Fruit fly (Drosophila melanogaster) whole organism, pupa: Measurements from ENCODE around the gene aru.

Source experiments
- CG10348 ChIP-seq: fragments of 200-800 bp; sonication (Bioruptor generic); IDR thresholded peaks from 2 replicates; pipeline ENCODE4 v1.3.6; 2022; ENCODE audit warnings: missing biosample characterization, missing genetic modification characterization
- CG12605 ChIP-seq: fragments of 200-800 bp; sonication (Bioruptor generic); IDR thresholded peaks from 2 replicates; pipeline ENCODE4 v1.3.6; 2022; ENCODE audit warnings: missing biosample characterization, missing genetic modification characterization
- CG13204 ChIP-seq: fragments of 200-800 bp; sonication (Bioruptor generic); optimal IDR thresholded peaks from 2 replicates; lab custom pipeline; 2018; ENCODE audit warnings: missing biosample characterization, mild to moderate bottlenecking, missing genetic modification characterization, moderate library complexity
- CG14655 ChIP-seq: fragments of 200-800 bp; sonication (Bioruptor generic); optimal IDR thresholded peaks from 3 replicates; lab custom pipeline; 2017; ENCODE audit warnings: mild to moderate bottlenecking, missing biosample characterization, missing genetic modification reagents, missing genetic modification characterization
- CG15710 ChIP-seq: fragments of 200-800 bp; sonication (Bioruptor generic); optimal IDR thresholded peaks from 2 replicates; lab custom pipeline; 2018; ENCODE audit warnings: missing biosample characterization, mild to moderate bottlenecking, missing genetic modification characterization, moderate library complexity
- CG17806 ChIP-seq: fragments of 200-800 bp; sonication (Bioruptor generic); optimal IDR thresholded peaks from 2 replicates; lab custom pipeline; 2018; ENCODE audit warnings: missing biosample characterization, mild to moderate bottlenecking, missing genetic modification characterization, moderate library complexity
- CG32121 ChIP-seq: fragments of 200-800 bp; sonication (Bioruptor generic); IDR thresholded peaks from 2 replicates; pipeline ENCODE4 v1.3.6; 2022; ENCODE audit warnings: missing biosample characterization, missing genetic modification characterization
- CG34367 ChIP-seq: fragments of 200-800 bp; sonication (Bioruptor generic); optimal IDR thresholded peaks from 2 replicates; lab custom pipeline; 2018; ENCODE audit warnings: missing biosample characterization, mild to moderate bottlenecking, missing genetic modification characterization
- CG4496 ChIP-seq: fragments of 200-800 bp; sonication (Bioruptor generic); IDR thresholded peaks from 3 replicates; pipeline ENCODE4 v1.3.6; 2022; ENCODE audit warnings: missing biosample characterization, missing genetic modification characterization
- CG8159 ChIP-seq: fragments of 200-800 bp; sonication (Bioruptor generic); optimal IDR thresholded peaks from 3 replicates; lab custom pipeline; 2018; ENCODE audit warnings: missing biosample characterization, mild to moderate bottlenecking, missing genetic modification characterization, moderate library complexity
- CG8301 ChIP-seq: fragments of 200-800 bp; sonication (Bioruptor generic); optimal IDR thresholded peaks from 2 replicates; lab custom pipeline; 2018; ENCODE audit warnings: missing biosample characterization, mild to moderate bottlenecking, missing genetic modification characterization
- CG9948 ChIP-seq: fragments of 200-800 bp; sonication (Bioruptor generic); optimal IDR thresholded peaks from 2 replicates; lab custom pipeline; 2018; ENCODE audit warnings: missing biosample characterization, mild to moderate bottlenecking, missing genetic modification characterization, moderate library complexity
- D1 ChIP-seq: fragments of 200-800 bp; sonication (Bioruptor generic); optimal IDR thresholded peaks from 2 replicates; lab custom pipeline; 2018; ENCODE audit warnings: missing biosample characterization, mild to moderate bottlenecking, missing genetic modification characterization, moderate library complexity
- EcR ChIP-seq: fragments of 200-800 bp; sonication (Bioruptor generic); optimal IDR thresholded peaks from 3 replicates; lab custom pipeline; 2019; ENCODE audit warnings: missing biosample characterization, missing genetic modification characterization, mild to moderate bottlenecking, moderate library complexity, missing genetic modification reagents
- Ets98B ChIP-seq: fragments of 200-800 bp; sonication (Bioruptor generic); IDR thresholded peaks from 2 replicates; pipeline ENCODE4 v1.3.6; 2022; ENCODE audit warnings: missing biosample characterization, missing genetic modification characterization
- Pif1A ChIP-seq: fragments of 200-800 bp; sonication (Bioruptor generic); optimal IDR thresholded peaks from 3 replicates; lab custom pipeline; 2016; ENCODE audit warnings: missing biosample characterization, missing genetic modification characterization
- Pif1B ChIP-seq: fragments of 200-800 bp; sonication (Bioruptor generic); optimal IDR thresholded peaks from 3 replicates; lab custom pipeline; 2016; ENCODE audit warnings: missing biosample characterization, missing genetic modification characterization
- Snoo ChIP-seq: fragments of 200-800 bp; sonication (Bioruptor generic); optimal IDR thresholded peaks from 3 replicates; lab custom pipeline; 2017; ENCODE audit warnings: missing biosample characterization, mild to moderate bottlenecking, missing genetic modification characterization, inconsistent platforms
- fd96Ca ChIP-seq: fragments of 200-800 bp; sonication (Bioruptor generic); IDR thresholded peaks from 3 replicates; pipeline ENCODE4 v1.3.6; 2022; ENCODE audit warnings: missing biosample characterization, missing genetic modification characterization
- gl ChIP-seq: fragments of 200-800 bp; sonication (Bioruptor generic); optimal IDR thresholded peaks from 2 replicates; lab custom pipeline; 2018; ENCODE audit warnings: missing biosample characterization, mild to moderate bottlenecking, missing genetic modification characterization
- rn ChIP-seq: fragments of 200-800 bp; sonication (Bioruptor generic); IDR thresholded peaks from 2 replicates; pipeline ENCODE4 v1.3.6; 2022; ENCODE audit warnings: missing biosample characterization, missing genetic modification characterization

The aru gene

DNA sequence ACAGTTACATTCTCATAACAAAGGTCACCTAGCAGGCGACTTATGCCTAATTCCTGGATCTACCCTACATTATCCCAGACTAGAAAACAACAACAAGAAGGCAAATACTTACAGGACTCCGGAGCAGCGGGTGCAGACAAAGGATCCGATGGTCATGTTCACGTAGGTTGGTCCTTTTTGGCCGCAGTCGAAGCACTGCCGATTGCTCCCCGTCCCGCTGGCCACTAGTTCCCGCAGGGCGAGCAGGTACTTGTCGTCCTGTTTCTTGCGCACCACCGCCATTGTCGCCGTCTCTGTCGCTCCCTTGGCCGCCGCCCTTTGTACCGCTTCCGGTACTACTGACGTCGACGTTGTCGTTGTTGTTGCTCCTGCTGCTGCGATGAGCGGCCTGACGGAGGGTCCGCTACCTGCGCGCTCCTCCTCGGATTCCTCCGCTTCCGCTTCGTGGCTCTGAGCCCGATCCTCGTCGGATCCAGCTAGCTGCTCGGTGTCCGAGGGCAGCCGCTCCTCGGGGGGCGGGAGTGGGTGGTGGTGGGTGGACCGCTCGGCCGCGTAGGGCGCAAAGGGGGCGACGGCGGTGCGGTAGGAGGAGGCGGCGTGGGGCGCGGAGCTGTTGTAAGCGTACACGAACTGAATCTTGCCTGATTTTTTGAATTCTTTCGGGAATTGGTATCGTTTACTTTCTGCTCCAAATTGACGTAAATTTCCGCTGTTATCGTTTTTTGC, 18.2 kb downstream of the aru start:
- TF ChIP-seq CG32121 (GFP tag; lab: Robert Waterston, UW) = no peak
- TF ChIP-seq CG13204 (GFP tag; lab: Kevin White, UChicago) = peak; percentile 68
- TF ChIP-seq, all 21 proteins: peak for 1

DNA sequence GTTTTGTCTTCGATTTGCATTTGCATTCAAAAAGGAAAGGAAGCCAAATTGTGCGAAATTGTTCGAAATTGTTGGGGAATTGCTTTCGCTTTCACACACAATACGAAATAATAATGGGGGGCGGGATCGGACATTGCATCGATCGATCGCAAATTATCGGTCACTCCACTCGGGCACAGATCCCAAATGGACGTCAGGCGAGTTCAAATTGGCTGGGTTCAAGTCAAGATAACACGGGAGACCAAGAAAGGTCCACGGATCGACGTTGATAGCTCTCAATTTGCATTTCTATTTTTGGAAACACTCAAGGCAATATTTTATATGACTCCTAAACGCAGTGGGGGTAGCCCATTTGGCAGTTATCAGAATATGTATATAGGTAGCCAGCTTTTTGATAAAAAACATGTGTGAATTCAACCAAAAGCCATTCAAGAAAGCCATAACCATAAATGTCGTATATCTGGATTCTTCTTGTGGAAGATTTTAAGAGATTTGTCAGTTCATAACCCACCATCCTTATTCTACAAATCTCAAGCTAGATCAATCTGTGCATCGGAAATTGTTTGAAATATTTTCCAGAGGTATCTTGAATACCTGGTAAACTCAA, 18.9 kb downstream of the aru start:
- TF ChIP-seq CG4496 (GFP tag; lab: Robert Waterston, UW) = no peak
- TF ChIP-seq Pif1B (GFP tag; lab: Kevin White, UChicago) = no peak
- no peak for TF ChIP-seq CG8301 (tag; lab: Kevin White, UChicago)
- TF ChIP-seq Snoo = no peak
- peak; percentile 43 for TF ChIP-seq EcR
- no peak for TF ChIP-seq CG12605 (GFP tag; lab: Robert Waterston, UW)
- no peak for TF ChIP-seq CG9948
- TF ChIP-seq, all 21 proteins: peak for 1

DNA sequence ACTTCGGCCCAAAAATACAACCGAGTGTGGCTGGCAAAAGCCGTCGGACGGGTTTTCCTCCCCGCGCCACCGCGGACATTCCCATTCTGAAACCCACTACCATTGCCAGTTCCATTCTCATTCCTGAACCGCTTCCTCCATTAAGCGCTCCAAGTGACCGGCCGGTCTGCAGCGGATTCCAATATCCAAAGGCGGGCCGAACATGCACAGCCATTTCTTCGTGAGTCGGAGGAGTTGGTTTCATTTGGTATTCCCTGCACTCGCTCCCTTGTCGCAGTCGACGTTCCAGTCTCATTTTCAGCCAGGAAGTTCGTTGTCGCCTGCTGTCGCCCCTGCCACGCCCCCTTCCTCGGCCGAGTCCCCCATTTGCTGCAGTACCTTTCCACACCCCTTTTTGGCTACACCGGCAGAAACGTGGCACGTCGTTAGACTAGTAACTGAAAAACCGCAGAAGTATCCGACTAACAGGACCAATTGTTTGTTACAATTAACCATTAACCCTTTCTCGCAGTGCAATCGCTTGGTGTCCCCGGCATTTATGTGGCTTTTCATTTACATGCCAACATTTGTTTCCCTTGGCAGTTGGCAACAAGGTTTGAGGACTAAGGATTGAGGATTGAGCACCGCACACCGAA, 20.0 kb downstream of the aru start:
- TF ChIP-seq CG8301 (tag; lab: Kevin White, UChicago) (peak; percentile 55), D1 (tag; lab: Kevin White, UChicago) (no peak), Ets98B (GFP tag; lab: Robert Waterston, UW) (peak; percentile 51), CG10348 (GFP tag; lab: Robert Waterston, UW) (no peak), CG13204 (GFP tag; lab: Kevin White, UChicago) (peak; percentile 90), CG4496 (GFP tag; lab: Robert Waterston, UW) (peak; percentile 77), fd96Ca (GFP tag; lab: Robert Waterston, UW) (peak; percentile 46; the same call in 1 of the 3 replicates), CG17806 (peak; percentile 71), Snoo (peak; percentile 80), Pif1A (peak; percentile 79), CG12605 (GFP tag; lab: Robert Waterston, UW) (peak; percentile 42), CG15710 (tag; lab: Kevin White, UChicago) (peak; percentile 61), CG8159 (tag; lab: Kevin White, UChicago) (peak; percentile 72), CG34367 (peak; percentile 54), EcR (peak; percentile 80), rn (GFP tag; lab: Robert Waterston, UW) (0 out of 2 replicates have a peak, but pooled peaks have one; percentile 27), CG9948 (peak; percentile 63), CG14655 (GFP tag; lab: Kevin White, UChicago) (peak; percentile 78), CG32121 (GFP tag; lab: Robert Waterston, UW) (no peak; the same call in 1 of the 2 replicates), Pif1B (GFP tag; lab: Kevin White, UChicago) (peak; percentile 75), gl (tag; lab: Kevin White, UChicago) (peak; percentile 78)

DNA sequence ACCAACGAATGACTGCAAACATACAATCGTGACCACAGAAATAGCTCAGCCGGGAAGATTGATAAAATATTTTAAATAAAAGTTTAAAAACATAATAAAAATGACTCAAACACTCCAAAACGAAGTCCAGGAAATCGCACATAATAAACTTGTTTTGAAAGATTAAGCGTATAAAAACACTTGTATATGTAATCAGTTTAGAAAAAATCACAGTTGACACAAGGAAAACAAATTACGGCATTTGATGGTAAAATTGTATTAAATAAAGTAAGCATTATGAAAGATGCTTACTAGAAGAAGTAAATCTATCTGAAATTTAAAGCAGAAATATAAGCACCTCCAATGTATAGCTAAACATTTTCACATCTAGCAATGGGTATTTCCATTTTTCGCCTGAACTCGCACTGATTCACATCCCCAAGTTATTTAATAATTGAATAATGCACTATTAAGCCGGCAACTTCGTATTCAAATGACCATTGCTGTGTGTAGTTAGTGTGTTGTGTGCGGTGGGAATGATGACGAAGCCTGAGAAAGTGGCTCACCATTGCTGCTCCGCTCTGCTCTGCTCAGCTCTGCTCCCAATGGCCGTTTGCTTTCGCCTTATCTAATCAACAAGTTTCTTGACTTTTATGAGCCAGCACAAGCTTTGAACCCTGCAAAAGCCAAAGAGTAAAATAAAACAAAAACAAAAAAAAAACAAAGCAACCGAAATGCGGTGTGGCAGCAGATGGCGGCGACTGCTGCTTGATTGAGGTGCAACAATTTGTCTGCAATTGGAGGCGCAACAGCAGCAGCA, 20.8 kb downstream of the aru start:
- TF ChIP-seq CG9948 = peak; percentile 42
- TF ChIP-seq Pif1A = peak; percentile 41
- TF ChIP-seq Pif1B (GFP tag; lab: Kevin White, UChicago) = peak; percentile 40
- TF ChIP-seq fd96Ca (GFP tag; lab: Robert Waterston, UW) = no peak
- TF ChIP-seq CG10348 (GFP tag; lab: Robert Waterston, UW) = no peak
- peak; percentile 83 for TF ChIP-seq CG14655 (GFP tag; lab: Kevin White, UChicago)
- TF ChIP-seq EcR = no peak
- TF ChIP-seq CG17806 = peak; percentile 34
- no peak for TF ChIP-seq gl (tag; lab: Kevin White, UChicago)
- TF ChIP-seq CG8159 (tag; lab: Kevin White, UChicago) = peak; percentile 49
- peak; percentile 45 for TF ChIP-seq CG15710 (tag; lab: Kevin White, UChicago)
- no peak for TF ChIP-seq rn (GFP tag; lab: Robert Waterston, UW)
- peak; percentile 28 for TF ChIP-seq Snoo
- TF ChIP-seq CG12605 (GFP tag; lab: Robert Waterston, UW) = peak; percentile 53; the same call in 1 of the 2 replicates
- TF ChIP-seq CG8301 (tag; lab: Kevin White, UChicago) = peak; percentile 67
- TF ChIP-seq CG4496 (GFP tag; lab: Robert Waterston, UW) = peak; percentile 38; the same call in 2 of the 3 replicates

DNA sequence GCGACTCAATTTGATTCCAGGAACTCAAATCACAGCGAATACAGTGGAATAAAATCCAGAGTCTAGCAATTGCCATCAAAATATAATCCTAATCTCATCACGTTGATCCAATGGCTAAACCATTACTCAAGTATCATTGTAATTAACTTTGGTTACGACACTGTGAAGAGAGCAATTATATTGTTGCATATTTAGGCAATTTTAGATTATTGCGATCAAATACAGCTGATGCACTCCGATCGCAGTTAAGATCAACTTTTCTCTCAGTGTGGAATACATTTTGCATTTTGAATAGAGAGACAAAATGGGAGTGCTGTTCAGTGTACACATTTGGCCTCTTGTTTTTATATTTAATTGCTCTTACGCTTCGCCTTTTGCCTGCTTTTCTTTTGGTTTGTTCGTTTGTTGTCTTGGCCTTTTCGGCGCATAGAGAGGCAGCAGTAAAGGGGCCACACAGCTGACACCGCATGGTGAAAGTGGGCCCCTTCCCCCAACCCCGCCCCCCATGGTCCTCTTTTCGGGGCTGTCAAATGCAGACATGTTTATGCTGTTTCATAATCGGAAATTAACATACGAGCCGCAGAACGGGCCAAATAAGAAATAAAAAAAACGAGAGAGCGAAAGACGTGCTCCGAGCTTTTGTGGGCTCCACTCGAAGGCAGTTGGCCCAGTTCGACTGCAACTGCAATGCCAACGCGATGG, 21.8 kb downstream of the aru start:
- TF ChIP-seq Snoo (peak; percentile 10), CG4496 (GFP tag; lab: Robert Waterston, UW) (peak; percentile 82; the same call in 2 of the 3 replicates), fd96Ca (GFP tag; lab: Robert Waterston, UW) (peak; percentile 78; the same call in 2 of the 3 replicates), CG32121 (GFP tag; lab: Robert Waterston, UW) (peak; percentile 59; the same call in 1 of the 2 replicates), CG10348 (GFP tag; lab: Robert Waterston, UW) (no peak), Pif1B (GFP tag; lab: Kevin White, UChicago) (peak; percentile 33), CG9948 (peak; percentile 1), CG8301 (tag; lab: Kevin White, UChicago) (peak; percentile 83), CG15710 (tag; lab: Kevin White, UChicago) (no peak), Ets98B (GFP tag; lab: Robert Waterston, UW) (peak; percentile 61), CG17806 (peak; percentile 36), EcR (no peak), Pif1A (peak; percentile 66), CG8159 (tag; lab: Kevin White, UChicago) (peak; percentile 5), CG14655 (GFP tag; lab: Kevin White, UChicago) (peak; percentile 76)
- TF ChIP-seq, all 21 proteins: peak for 12
